Worm (Caenorhabditis elegans) whole organism, L3 larva: ENCODE measurements around the gene F52G3.1.
A peak's percentile ranks its signal among the peaks of the same experiment; 100 is the strongest.

Source experiments
- R02D3.7 ChIP-seq: fragments of 150-350 bp; optimal IDR thresholded peaks from 2 replicates; lab custom pipeline; 2014; ENCODE audit warnings: missing biosample characterization, missing genetic modification characterization
- ZK546.5 ChIP-seq: sonication (generic microtip); optimal IDR thresholded peaks from 2 replicates; lab custom pipeline; 2017; ENCODE audit warnings: missing biosample characterization, missing genetic modification characterization
- ama-1 ChIP-seq: fragments of 150-350 bp; optimal IDR thresholded peaks from 2 replicates; lab custom pipeline; 2018
- ceh-16 ChIP-seq: sonication (generic microtip); optimal IDR thresholded peaks from 2 replicates; lab custom pipeline; 2017; ENCODE audit warnings: missing biosample characterization, missing genetic modification characterization
- daf-12 ChIP-seq: fragments of 150-350 bp; optimal IDR thresholded peaks from 2 replicates; lab custom pipeline; 2014; ENCODE audit warnings: missing biosample characterization, missing genetic modification reagents, missing genetic modification characterization
- egl-27 ChIP-seq: sonication (generic microtip); optimal IDR thresholded peaks from 4 replicates; lab custom pipeline; 2017; ENCODE audit warnings: missing biosample characterization, missing genetic modification reagents, missing genetic modification characterization
- egl-5 ChIP-seq: fragments of 150-350 bp; optimal IDR thresholded peaks from 2 replicates; lab custom pipeline; 2017; ENCODE audit warnings: missing biosample characterization, missing genetic modification reagents, missing genetic modification characterization, inconsistent platforms
- elt-1 ChIP-seq: fragments of 150-350 bp; optimal IDR thresholded peaks from 2 replicates; lab custom pipeline; 2014; ENCODE audit warnings: missing biosample characterization, missing genetic modification characterization
- elt-2 ChIP-seq: sonication (generic microtip); optimal IDR thresholded peaks from 2 replicates; lab custom pipeline; 2016; ENCODE audit warnings: missing genetic modification reagents, mild to moderate bottlenecking, missing genetic modification characterization, missing compliant biosample characterization
- elt-3 ChIP-seq, 3 experiments: fragments of 150-350 bp in 1 of 3; sonication (generic microtip) in 2 of 3; optimal IDR thresholded peaks; 2 replicates in 2 of 3; 4 replicates in 1 of 3; lab custom pipeline; 2014 to 2017; ENCODE audit warnings: missing biosample characterization in 3 of 3, missing genetic modification characterization in 3 of 3
- eor-1 ChIP-seq, 2 experiments: fragments of 150-350 bp; optimal IDR thresholded peaks; 2 replicates each; lab custom pipeline; 2014 to 2018; ENCODE audit warnings: missing biosample characterization in 2 of 2, missing genetic modification characterization in 2 of 2
- fkh-2 ChIP-seq: fragments of 150-350 bp; optimal IDR thresholded peaks from 2 replicates; lab custom pipeline; 2014; ENCODE audit warnings: missing biosample characterization, missing genetic modification reagents, missing genetic modification characterization
- hmg-11 ChIP-seq: sonication (generic microtip); optimal IDR thresholded peaks from 2 replicates; lab custom pipeline; 2016; ENCODE audit warnings: missing genetic modification characterization, missing compliant biosample characterization
- lin-39 ChIP-seq: fragments of 150-350 bp; optimal IDR thresholded peaks from 2 replicates; lab custom pipeline; 2018; ENCODE audit warnings: missing biosample characterization, missing genetic modification reagents, missing genetic modification characterization
- lsy-12 ChIP-seq: sonication (generic microtip); optimal IDR thresholded peaks from 2 replicates; lab custom pipeline; 2016; ENCODE audit warnings: mild to moderate bottlenecking, missing genetic modification characterization, missing compliant biosample characterization
- nfya-1 ChIP-seq: sonication (generic microtip); optimal IDR thresholded peaks from 2 replicates; lab custom pipeline; 2017; ENCODE audit warnings: missing genetic modification characterization, mild to moderate bottlenecking, missing compliant biosample characterization, antibody characterized with exemption, moderate library complexity; ENCODE audit not compliant: insufficient read depth
- nhr-11 ChIP-seq: fragments of 150-350 bp; optimal IDR thresholded peaks from 2 replicates; lab custom pipeline; 2014; ENCODE audit warnings: missing biosample characterization, missing genetic modification characterization
- nhr-23 ChIP-seq: fragments of 150-350 bp; optimal IDR thresholded peaks from 2 replicates; lab custom pipeline; 2014; ENCODE audit warnings: missing biosample characterization, missing genetic modification reagents, missing genetic modification characterization
- nhr-25 ChIP-seq: sonication (generic microtip); optimal IDR thresholded peaks from 2 replicates; lab custom pipeline; 2017; ENCODE audit warnings: missing biosample characterization, missing genetic modification characterization
- nhr-67 ChIP-seq: fragments of 150-350 bp; optimal IDR thresholded peaks from 2 replicates; lab custom pipeline; 2014; ENCODE audit warnings: missing biosample characterization, missing genetic modification characterization
- nhr-76 ChIP-seq: fragments of 150-350 bp; sonication (generic microtip); optimal IDR thresholded peaks from 5 replicates; lab custom pipeline; 2014; ENCODE audit warnings: missing biosample characterization, missing genetic modification characterization
- nhr-77 ChIP-seq: fragments of 150-350 bp; optimal IDR thresholded peaks from 2 replicates; lab custom pipeline; 2014; ENCODE audit warnings: missing biosample characterization, missing genetic modification characterization
- skn-1 ChIP-seq: fragments of 150-350 bp; optimal IDR thresholded peaks from 2 replicates; lab custom pipeline; 2014; ENCODE audit warnings: missing biosample characterization, missing genetic modification characterization
- snpc-4 ChIP-seq: fragments of 150-350 bp; optimal IDR thresholded peaks from 2 replicates; lab custom pipeline; 2014; ENCODE audit warnings: missing biosample characterization, missing genetic modification characterization
- unc-62 ChIP-seq: fragments of 150-350 bp; sonication (generic microtip); optimal IDR thresholded peaks from 4 replicates; lab custom pipeline; 2014; ENCODE audit warnings: missing biosample characterization, missing genetic modification reagents, missing genetic modification characterization
- ztf-11 ChIP-seq: fragments of 150-350 bp; optimal IDR thresholded peaks from 2 replicates; lab custom pipeline; 2014; ENCODE audit warnings: missing biosample characterization, missing genetic modification characterization
- ztf-4 ChIP-seq: fragments of 150-350 bp; optimal IDR thresholded peaks from 2 replicates; lab custom pipeline; 2014; ENCODE audit warnings: missing biosample characterization, missing genetic modification characterization

F52G3.1 gene

DNA sequence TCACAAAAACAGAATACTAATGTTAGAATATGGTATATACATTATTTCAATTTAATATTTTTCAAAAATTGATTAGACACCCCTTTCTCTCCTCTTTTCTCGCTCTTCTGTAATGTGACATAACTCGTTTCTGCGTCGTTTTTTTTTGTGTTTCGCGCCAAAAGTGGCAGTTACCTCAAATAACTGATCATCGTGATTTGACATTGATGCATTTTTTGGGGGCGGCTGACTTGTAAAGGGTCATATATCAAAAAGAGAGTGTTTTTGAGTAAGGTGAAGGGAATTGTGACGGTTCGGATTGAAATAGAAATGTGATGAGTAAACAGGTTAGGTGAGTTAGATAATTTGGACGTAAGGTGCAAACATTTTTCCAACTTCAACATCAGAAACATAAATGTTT is 34.3 kb downstream of the F52G3.1 start:
- TF ChIP-seq eor-1 (tag; optimal IDR thresholded peaks at IDR 0.05; lab: Kevin White, UChicago) (no peak), nhr-25 (peak; percentile 67), egl-27 (no peak), nhr-67 (no peak)
- TF ChIP-seq, all 47 proteins: peak for 1

ce11 chrX:16998981-16999380 is 35.3 kb downstream of the F52G3.1 start:
- TF ChIP-seq lin-39 (tag; lab: Kevin White, UChicago), result peak; percentile 12
- no peak for TF ChIP-seq snpc-4 (tag; lab: Kevin White, UChicago)
- peak; percentile 74 for TF ChIP-seq nfya-1 (tag; lab: Kevin White, UChicago)
- TF ChIP-seq, all 47 proteins: peak for 2

ce11 chrX:16999649-17000048 is 36.0 kb downstream of the F52G3.1 start:
- TF ChIP-seq lin-39 (tag; lab: Kevin White, UChicago) (peak; percentile 76), hmg-11 (tag; lab: Kevin White, UChicago) (peak; percentile 10), ceh-16 (tag; lab: Kevin White, UChicago) (no peak)

- TF ChIP-seq egl-5 (tag; lab: Kevin White, UChicago), result peak; percentile 36
- no peak for TF ChIP-seq nhr-76 (tag; lab: Kevin White, UChicago)
- TF ChIP-seq lin-39 (tag; lab: Kevin White, UChicago), result peak; percentile 1
- no peak for TF ChIP-seq elt-3 (tag; optimal IDR thresholded peaks at IDR 0.05; lab: Kevin White, UChicago)
- TF ChIP-seq nfya-1 (tag; lab: Kevin White, UChicago), result peak; percentile 51
These were observed 38.5 kb downstream of the F52G3.1 start for ce11 chrX:17002149-17002548.

DNA sequence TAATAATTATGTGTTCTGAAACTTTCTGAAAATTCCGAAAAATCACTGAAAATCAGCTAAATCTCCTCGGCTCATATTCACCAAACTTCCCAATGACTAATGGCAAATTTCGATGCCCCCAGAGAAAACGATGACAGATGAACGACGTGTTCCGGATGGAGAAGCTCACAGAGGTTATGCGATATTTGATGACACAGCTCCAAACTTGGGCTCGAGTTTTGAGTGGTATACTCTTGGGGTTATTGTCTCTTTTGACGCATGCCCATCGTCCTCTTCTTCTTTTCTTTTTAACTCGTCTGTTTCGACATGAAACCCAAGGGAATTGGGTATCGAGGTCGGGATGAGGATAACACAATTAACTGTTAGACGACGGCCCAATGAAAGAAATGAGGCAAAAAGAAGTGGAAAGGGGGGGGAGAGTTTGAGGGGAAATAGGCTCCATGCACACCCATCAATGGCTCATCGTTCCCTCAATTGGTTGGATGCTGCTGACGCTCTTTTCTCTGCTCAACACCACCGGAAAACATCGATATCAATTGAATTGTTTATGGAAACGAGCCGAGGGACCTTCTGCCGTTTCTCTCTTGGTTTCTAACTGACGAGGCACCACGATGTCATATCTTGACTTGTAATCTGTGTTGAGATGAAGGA is 39.9 kb downstream of the F52G3.1 start:
- TF ChIP-seq egl-5 (tag; lab: Kevin White, UChicago) (peak; percentile 87), unc-62 (GFP tag; lab: Kevin White, UChicago) (peak; percentile 27), eor-1 (tag; optimal IDR thresholded peaks at IDR 0.05; lab: Kevin White, UChicago) (no peak), nfya-1 (tag; lab: Kevin White, UChicago) (peak; percentile 40), ceh-16 (tag; lab: Kevin White, UChicago) (no peak), lin-39 (tag; lab: Kevin White, UChicago) (peak; percentile 18), egl-27 (no peak)
- TF ChIP-seq, all 47 proteins: peak for 4

DNA sequence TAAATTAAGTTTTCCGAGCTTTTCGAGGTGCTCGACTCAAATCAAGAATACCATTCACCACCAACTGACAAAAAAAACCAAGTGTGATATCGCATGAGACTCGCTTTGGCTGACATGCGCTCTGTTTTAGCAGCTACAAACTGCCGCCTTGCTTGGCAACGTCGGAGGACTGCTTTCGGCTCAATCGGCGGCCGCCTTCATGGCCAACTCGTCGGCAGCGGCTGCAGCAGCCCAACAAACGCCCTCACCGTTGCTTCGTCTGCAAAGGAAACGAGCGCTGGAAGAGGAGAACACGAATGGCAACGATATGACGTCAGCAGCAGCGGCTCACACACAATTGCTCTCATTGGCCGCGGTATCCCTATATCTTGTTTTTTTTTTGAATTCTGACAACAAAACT is 43.2 kb downstream of the F52G3.1 start:
- TF ChIP-seq nhr-77 (tag; lab: Kevin White, UChicago) (no peak), lin-39 (tag; lab: Kevin White, UChicago) (no peak), nhr-11 (no peak), nhr-23 (tag; lab: Kevin White, UChicago) (no peak), R02D3.7 (tag; lab: Kevin White, UChicago) (no peak), ZK546.5 (no peak), elt-2 (tag; lab: Kevin White, UChicago) (no peak), egl-27 (no peak), fkh-2 (tag; lab: Kevin White, UChicago) (no peak), daf-12 (tag; lab: Kevin White, UChicago) (no peak)

DNA sequence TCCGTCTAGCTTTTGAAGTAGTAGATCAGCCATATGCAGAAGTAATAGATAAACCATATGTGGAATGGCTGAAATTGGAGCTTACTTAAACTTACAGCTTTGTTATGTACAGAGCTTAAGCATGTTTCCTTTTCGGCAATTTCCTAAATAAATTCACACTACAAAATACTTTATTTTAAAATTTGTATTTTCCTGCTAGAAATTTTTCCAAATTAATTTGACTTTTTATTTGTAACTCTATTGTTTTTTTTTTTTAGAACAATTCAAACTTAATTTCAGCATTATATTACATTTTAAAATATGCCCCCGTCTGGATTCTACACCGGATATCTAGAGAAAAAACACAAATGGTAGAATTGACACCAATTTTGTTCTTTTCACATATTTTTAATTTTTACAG is 49.5 kb downstream of the F52G3.1 start, which contains the start of gene F35B3.3:
Gene F35B3.3, plus strand, starts transcription at position 301 of the 400 bp plus-strand sequence.
- TF ChIP-seq ztf-11 (tag; lab: Kevin White, UChicago) (no peak), nhr-67 (no peak), ama-1 (lab: Kevin White, UChicago) (no peak), elt-3 (tag; optimal IDR thresholded peaks at IDR 0.05; lab: Kevin White, UChicago) (no peak), skn-1 (tag; lab: Kevin White, UChicago) (no peak), ztf-4 (no peak), eor-1 (tag; optimal IDR thresholded peaks at IDR 0.05; lab: Kevin White, UChicago) (no peak), lsy-12 (tag; lab: Kevin White, UChicago) (no peak), elt-1 (tag; lab: Kevin White, UChicago) (no peak), ZK546.5 (no peak), ceh-16 (tag; lab: Kevin White, UChicago) (no peak)
